Fruit fly (Drosophila melanogaster): Measurements from ENCODE around the gene CG12316.

Gene CG12316

DNA sequence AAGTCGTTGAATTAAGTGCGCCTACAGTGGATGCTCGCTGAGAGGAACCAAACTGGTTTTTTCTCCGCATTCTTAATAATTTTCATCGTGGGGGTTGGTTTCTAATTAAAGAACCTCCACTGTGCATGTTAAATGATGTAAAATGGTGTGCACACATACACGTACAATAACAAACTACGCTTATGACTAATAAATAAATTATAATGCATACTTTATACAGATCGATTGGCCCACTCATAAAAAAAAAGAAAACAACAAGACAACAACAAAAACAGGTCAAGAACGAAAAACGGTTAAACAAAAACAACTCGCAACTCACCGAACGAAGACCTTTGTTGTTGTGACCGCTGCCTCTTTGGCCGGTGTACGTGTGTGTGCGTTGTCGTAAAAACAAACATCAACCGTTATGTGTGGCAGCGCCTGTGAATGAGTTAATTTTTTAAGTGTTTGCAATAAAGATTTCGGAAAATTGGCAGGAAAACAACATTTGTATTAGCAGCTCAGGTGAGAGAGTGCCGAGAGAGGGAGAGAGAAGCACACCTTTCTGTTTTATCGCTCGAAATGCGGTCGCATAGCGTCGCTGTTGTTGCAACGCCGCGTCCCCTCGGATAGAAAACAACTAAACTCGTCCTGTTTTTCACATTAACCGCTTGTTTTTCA, 42.7 kb downstream of the CG12316 start (continued):
- no peak for TF ChIP-seq yki (optimal IDR thresholded peaks at IDR 0.05)
- TF ChIP-seq CG11696 (GFP tag; IDR thresholded peaks at IDR 0.05) = peak; percentile 81
- peak in 1 of 2 experiments; percentile 5 for TF ChIP-seq dpn (GFP tag; optimal IDR thresholded peaks at IDR 0.05)
- TF ChIP-seq amos (GFP tag; IDR thresholded peaks at IDR 0.05; ENCODE audit: partially characterized antibody) = peak; percentile 8; the same call in 1 of the 2 replicates
- TF ChIP-seq ap (GFP tag; IDR thresholded peaks at IDR 0.05) = no peak
- no peak for TF ChIP-seq CG9932 (GFP tag; IDR thresholded peaks at IDR 0.05)
- TF ChIP-seq CG32532 (GFP tag; IDR thresholded peaks at IDR 0.05) = peak; percentile 24; the same call in 1 of the 2 replicates
- TF ChIP-seq CG2712 (tag; optimal IDR thresholded peaks at IDR 0.05) = peak; percentile 19
- TF ChIP-seq CG13624 (GFP tag; optimal IDR thresholded peaks at IDR 0.05) = peak; percentile 9
- no peak for TF ChIP-seq hth (optimal IDR thresholded peaks at IDR 0.05)
- TF ChIP-seq CG3281 (GFP tag; optimal IDR thresholded peaks at IDR 0.05) = peak; percentile 2
- no peak for TF ChIP-seq pan (optimal IDR thresholded peaks at IDR 0.05)
- peak in 1 of 2 experiments; percentile 16 for TF ChIP-seq pan (GFP tag; optimal IDR thresholded peaks at IDR 0.05 in 1 of 2, IDR thresholded peaks at IDR 0.05 in 1 of 2)
- no peak for TF ChIP-seq Sry-δ (GFP tag; optimal IDR thresholded peaks at IDR 0.05)
- TF ChIP-seq Dek (tag; optimal IDR thresholded peaks at IDR 0.05) = peak; percentile 2
- peak; percentile 61; the same call in 2 of the 4 replicates for TF ChIP-seq Dll (GFP tag; IDR thresholded peaks at IDR 0.05; ENCODE audit: partially characterized antibody)
- no peak for TF ChIP-seq ci (GFP tag; IDR thresholded peaks at IDR 0.05)
- no peak for TF ChIP-seq onecut (GFP tag; IDR thresholded peaks at IDR 0.05)
- TF ChIP-seq eyg (GFP tag; optimal IDR thresholded peaks at IDR 0.05) = no peak
- peak; percentile 5 for TF ChIP-seq phol (tag; optimal IDR thresholded peaks at IDR 0.05)
- no peak for TF ChIP-seq CG10321 (GFP tag; IDR thresholded peaks at IDR 0.05)
- TF ChIP-seq CG18011 (GFP tag; optimal IDR thresholded peaks at IDR 0.05) = no peak
- peak; percentile 85 for TF ChIP-seq sens (GFP tag)
- TF ChIP-seq chinmo (GFP tag; IDR thresholded peaks at IDR 0.05; ENCODE audit: partially characterized antibody) = 0 out of 4 replicates have a peak, but pooled peaks have one; percentile 52
- no peak for TF ChIP-seq BEAF-32 (GFP tag; optimal IDR thresholded peaks at IDR 0.05)
- peak; percentile 68 for TF ChIP-seq cg (GFP tag; optimal IDR thresholded peaks at IDR 0.05)
- no peak for TF ChIP-seq danr (GFP tag; IDR thresholded peaks at IDR 0.05)
- TF ChIP-seq CG12104 (GFP tag; optimal IDR thresholded peaks at IDR 0.05) = no peak
- TF ChIP-seq lilli (GFP tag; optimal IDR thresholded peaks at IDR 0.05) = peak; percentile 21
- no peak for TF ChIP-seq fu2 (GFP tag; optimal IDR thresholded peaks at IDR 0.05)
- no peak for TF ChIP-seq NC2α (GFP tag; optimal IDR thresholded peaks at IDR 0.05)
- peak; percentile 93 for TF ChIP-seq grau (tag; optimal IDR thresholded peaks at IDR 0.05)
- TF ChIP-seq gce (GFP tag; IDR thresholded peaks at IDR 0.05) = no peak
- TF ChIP-seq Rx (GFP tag; IDR thresholded peaks at IDR 0.05) = no peak
- peak; percentile 8 for TF ChIP-seq Ssrp (tag; optimal IDR thresholded peaks at IDR 0.05)
- peak; percentile 13 for TF ChIP-seq cad (GFP tag; optimal IDR thresholded peaks at IDR 0.05)
- TF ChIP-seq ATbp (GFP tag; optimal IDR thresholded peaks at IDR 0.05) = no peak
- TF ChIP-seq Meics (GFP tag; optimal IDR thresholded peaks at IDR 0.05) = no peak
- peak; percentile 3 for TF ChIP-seq cwo (GFP tag; optimal IDR thresholded peaks at IDR 0.05)
- no peak for TF ChIP-seq Mad (GFP tag; optimal IDR thresholded peaks at IDR 0.05)
- no peak for TF ChIP-seq CG15514 (GFP tag; optimal IDR thresholded peaks at IDR 0.05)
- TF ChIP-seq Tbp (GFP tag; optimal IDR thresholded peaks at IDR 0.05) = no peak
- 0 out of 2 replicates have a peak, but pooled peaks have one; percentile 28 for TF ChIP-seq vvl (GFP tag; IDR thresholded peaks at IDR 0.05)
- TF ChIP-seq Fer3 (tag; optimal IDR thresholded peaks at IDR 0.05) = peak; percentile 5
- peak; percentile 15 for TF ChIP-seq CG6854 (GFP tag; optimal IDR thresholded peaks at IDR 0.05)
- no peak for TF ChIP-seq ase (GFP tag; IDR thresholded peaks at IDR 0.05)
- TF ChIP-seq B-H1 (GFP tag; IDR thresholded peaks at IDR 0.05) = no peak; the same call in 2 of the 3 replicates
- no peak for TF ChIP-seq CG31441 (GFP tag; IDR thresholded peaks at IDR 0.05)
- TF ChIP-seq Pdp1 (GFP tag; optimal IDR thresholded peaks at IDR 0.05) = peak in 1 of 2 experiments; percentile 31
- TF ChIP-seq pum (GFP tag; optimal IDR thresholded peaks at IDR 0.05) = no peak
- TF ChIP-seq zfh2 (GFP tag; optimal IDR thresholded peaks at IDR 0.05) = no peak
